Fruit fly (Drosophila melanogaster) whole organism, wandering third instar larva: ENCODE data around the gene Atg18b.

Experiments used
- CrebA ChIP-seq: fragments of 200-800 bp; sonication (Bioruptor generic); optimal IDR thresholded peaks from 2 replicates; lab custom pipeline; 2016; ENCODE audit warnings: missing biosample characterization, mild to moderate bottlenecking, missing genetic modification characterization, borderline replicate concordance
- Hr78 ChIP-seq: fragments of >200 bp; optimal IDR thresholded peaks from 2 replicates; lab custom pipeline; 2017; ENCODE audit warnings: missing biosample characterization, missing genetic modification characterization
- Hr83 ChIP-seq: fragments of 200-300 bp; sonication (Bioruptor generic); optimal IDR thresholded peaks from 2 replicates; lab custom pipeline; 2016; ENCODE audit warnings: missing biosample characterization, mild to moderate bottlenecking, missing genetic modification characterization, moderate library complexity; ENCODE audit not compliant: poor library complexity, severe bottlenecking
- fru ChIP-seq: fragments of 200-800 bp; sonication (Bioruptor generic); optimal IDR thresholded peaks from 3 replicates; lab custom pipeline; 2016; ENCODE audit warnings: missing biosample characterization, mild to moderate bottlenecking, missing genetic modification characterization
- psq ChIP-seq: fragments of 200-800 bp; sonication (Bioruptor generic); optimal IDR thresholded peaks from 3 replicates; lab custom pipeline; 2017; ENCODE audit warnings: missing biosample characterization, mild to moderate bottlenecking, missing genetic modification characterization, moderate library complexity
- rgr ChIP-seq: fragments of 200-800 bp; sonication (Bioruptor generic); optimal IDR thresholded peaks from 3 replicates; lab custom pipeline; 2016; ENCODE audit warnings: missing biosample characterization, mild to moderate bottlenecking, missing genetic modification characterization
- sv ChIP-seq: fragments of 200-800 bp; sonication (Bioruptor generic); optimal IDR thresholded peaks from 3 replicates; lab custom pipeline; 2016; ENCODE audit warnings: missing biosample characterization, missing genetic modification characterization
- tai ChIP-seq: sonication (Bioruptor generic); optimal IDR thresholded peaks from 2 replicates; lab custom pipeline; 2016; ENCODE audit warnings: missing biosample characterization, missing genetic modification characterization

- TF ChIP-seq sv (GFP tag; lab: Kevin White, UChicago) (no peak), Hr78 (GFP tag; lab: Kevin White, UChicago) (no peak), fru (GFP tag; lab: Kevin White, UChicago) (no peak), Hr83 (GFP tag; lab: Kevin White, UChicago) (no peak), rgr (GFP tag; lab: Kevin White, UChicago) (no peak), CrebA (GFP tag; lab: Kevin White, UChicago) (no peak), tai (GFP tag; lab: Kevin White, UChicago) (no peak), psq (GFP tag; lab: Kevin White, UChicago) (no peak)
Measured at dm6 chr2L:21251750-21252149, 31.4 kb upstream of the Atg18b start.
